Fruit fly (Drosophila melanogaster): ENCODE data around the gene tutl.
A peak's percentile ranks its signal among the peaks of the same experiment; 100 is the strongest.

tutl gene

dm6 chr2L:4361438-4361975 is 78.6 kb downstream of the tutl start, which contains the start of gene Traf4:
Gene Traf4, plus strand, starts transcription at chr2L:4361925.
- TF ChIP-seq CG10348 (GFP tag; IDR thresholded peaks at IDR 0.05) (no peak), Snoo (tag; optimal IDR thresholded peaks at IDR 0.05) (peak; percentile 32), CG8159 (tag; optimal IDR thresholded peaks at IDR 0.05) (peak; percentile 60), rn (GFP tag; IDR thresholded peaks at IDR 0.05) (peak; percentile 41; the same call in 1 of the 2 replicates), CG4496 (GFP tag; IDR thresholded peaks at IDR 0.05) (peak; percentile 65; the same call in 1 of the 3 replicates), CG34367 (tag; optimal IDR thresholded peaks at IDR 0.05) (peak; percentile 48), CG8301 (tag; optimal IDR thresholded peaks at IDR 0.05) (peak; percentile 51), fd96Ca (GFP tag; IDR thresholded peaks at IDR 0.05) (peak; percentile 72; the same call in 2 of the 3 replicates), CG12605 (GFP tag; IDR thresholded peaks at IDR 0.05) (0 out of 2 replicates have a peak, but pooled peaks have one; percentile 23), Ets98B (GFP tag; IDR thresholded peaks at IDR 0.05) (peak; percentile 46), Pif1A (GFP tag; optimal IDR thresholded peaks at IDR 0.05) (peak; percentile 40), D1 (tag; optimal IDR thresholded peaks at IDR 0.05) (no peak), CG15710 (tag; optimal IDR thresholded peaks at IDR 0.05) (peak; percentile 60), CG13204 (GFP tag; optimal IDR thresholded peaks at IDR 0.05) (peak; percentile 20), EcR (GFP tag; optimal IDR thresholded peaks at IDR 0.05) (peak; percentile 12), gl (tag; optimal IDR thresholded peaks at IDR 0.05) (peak; percentile 44), CG32121 (GFP tag; IDR thresholded peaks at IDR 0.05) (no peak), CG14655 (GFP tag; optimal IDR thresholded peaks at IDR 0.05) (peak; percentile 75), Pif1B (GFP tag; optimal IDR thresholded peaks at IDR 0.05) (no peak), CG17806 (tag; optimal IDR thresholded peaks at IDR 0.05) (peak; percentile 60), CG9948 (tag; optimal IDR thresholded peaks at IDR 0.05) (peak; percentile 58)

- TF ChIP-seq CG12605 (GFP tag; IDR thresholded peaks at IDR 0.05) (no peak), D1 (tag; optimal IDR thresholded peaks at IDR 0.05) (no peak), CG34367 (tag; optimal IDR thresholded peaks at IDR 0.05) (no peak), CG13204 (GFP tag; optimal IDR thresholded peaks at IDR 0.05) (no peak), EcR (GFP tag; optimal IDR thresholded peaks at IDR 0.05) (no peak), CG10348 (GFP tag; IDR thresholded peaks at IDR 0.05) (no peak), Snoo (tag; optimal IDR thresholded peaks at IDR 0.05) (no peak), CG17806 (tag; optimal IDR thresholded peaks at IDR 0.05) (no peak), CG9948 (tag; optimal IDR thresholded peaks at IDR 0.05) (no peak), rn (GFP tag; IDR thresholded peaks at IDR 0.05) (no peak), Pif1A (GFP tag; optimal IDR thresholded peaks at IDR 0.05) (no peak), CG8159 (tag; optimal IDR thresholded peaks at IDR 0.05) (no peak), gl (tag; optimal IDR thresholded peaks at IDR 0.05) (no peak), Pif1B (GFP tag; optimal IDR thresholded peaks at IDR 0.05) (no peak)
Measured at dm6 chr2L:4363707-4364270, 80.8 kb downstream of the tutl start.

dm6 chr2L:4364914-4365313 is 82.0 kb downstream of the tutl start:
- TF ChIP-seq D1 (tag; optimal IDR thresholded peaks at IDR 0.05): no peak
- no peak for TF ChIP-seq fd96Ca (GFP tag; IDR thresholded peaks at IDR 0.05)
- TF ChIP-seq rn (GFP tag; IDR thresholded peaks at IDR 0.05): no peak
- no peak for TF ChIP-seq CG8301 (tag; optimal IDR thresholded peaks at IDR 0.05)
- no peak for TF ChIP-seq CG10348 (GFP tag; IDR thresholded peaks at IDR 0.05)
- no peak for TF ChIP-seq Pif1A (GFP tag; optimal IDR thresholded peaks at IDR 0.05)
- TF ChIP-seq CG17806 (tag; optimal IDR thresholded peaks at IDR 0.05): no peak
- no peak for TF ChIP-seq CG12605 (GFP tag; IDR thresholded peaks at IDR 0.05)
- no peak for TF ChIP-seq gl (tag; optimal IDR thresholded peaks at IDR 0.05)
- no peak for TF ChIP-seq Ets98B (GFP tag; IDR thresholded peaks at IDR 0.05)
- TF ChIP-seq Pif1B (GFP tag; optimal IDR thresholded peaks at IDR 0.05): no peak
- no peak for TF ChIP-seq CG15710 (tag; optimal IDR thresholded peaks at IDR 0.05)
- no peak for TF ChIP-seq CG8159 (tag; optimal IDR thresholded peaks at IDR 0.05)
- TF ChIP-seq CG14655 (GFP tag; optimal IDR thresholded peaks at IDR 0.05): no peak
- no peak for TF ChIP-seq CG13204 (GFP tag; optimal IDR thresholded peaks at IDR 0.05)
- no peak for TF ChIP-seq Snoo (tag; optimal IDR thresholded peaks at IDR 0.05)

- TF ChIP-seq D1 (tag; optimal IDR thresholded peaks at IDR 0.05) (no peak), CG8159 (tag; optimal IDR thresholded peaks at IDR 0.05) (no peak), CG8301 (tag; optimal IDR thresholded peaks at IDR 0.05) (no peak), EcR (GFP tag; optimal IDR thresholded peaks at IDR 0.05) (no peak), CG12605 (GFP tag; IDR thresholded peaks at IDR 0.05) (no peak), rn (GFP tag; IDR thresholded peaks at IDR 0.05) (no peak), CG9948 (tag; optimal IDR thresholded peaks at IDR 0.05) (no peak), Pif1B (GFP tag; optimal IDR thresholded peaks at IDR 0.05) (no peak), fd96Ca (GFP tag; IDR thresholded peaks at IDR 0.05) (no peak), CG34367 (tag; optimal IDR thresholded peaks at IDR 0.05) (no peak), CG10348 (GFP tag; IDR thresholded peaks at IDR 0.05) (no peak), CG14655 (GFP tag; optimal IDR thresholded peaks at IDR 0.05) (no peak), Pif1A (GFP tag; optimal IDR thresholded peaks at IDR 0.05) (no peak), CG17806 (tag; optimal IDR thresholded peaks at IDR 0.05) (no peak), Snoo (tag; optimal IDR thresholded peaks at IDR 0.05) (no peak), CG15710 (tag; optimal IDR thresholded peaks at IDR 0.05) (no peak), Ets98B (GFP tag; IDR thresholded peaks at IDR 0.05) (no peak)
Measured at dm6 chr2L:4365792-4366326, 82.9 kb downstream of the tutl start.

- TF ChIP-seq Pif1A (GFP tag; optimal IDR thresholded peaks at IDR 0.05): no peak
- no peak for TF ChIP-seq gl (tag; optimal IDR thresholded peaks at IDR 0.05)
- no peak for TF ChIP-seq CG12605 (GFP tag; IDR thresholded peaks at IDR 0.05)
- no peak for TF ChIP-seq CG8301 (tag; optimal IDR thresholded peaks at IDR 0.05)
- TF ChIP-seq Snoo (tag; optimal IDR thresholded peaks at IDR 0.05): no peak
- TF ChIP-seq CG32121 (GFP tag; IDR thresholded peaks at IDR 0.05): no peak
- TF ChIP-seq D1 (tag; optimal IDR thresholded peaks at IDR 0.05): no peak
- TF ChIP-seq Ets98B (GFP tag; IDR thresholded peaks at IDR 0.05): no peak
- TF ChIP-seq Pif1B (GFP tag; optimal IDR thresholded peaks at IDR 0.05): no peak
- TF ChIP-seq fd96Ca (GFP tag; IDR thresholded peaks at IDR 0.05): no peak
- no peak for TF ChIP-seq CG14655 (GFP tag; optimal IDR thresholded peaks at IDR 0.05)
- no peak for TF ChIP-seq EcR (GFP tag; optimal IDR thresholded peaks at IDR 0.05)
- TF ChIP-seq CG4496 (GFP tag; IDR thresholded peaks at IDR 0.05): no peak
- no peak for TF ChIP-seq CG17806 (tag; optimal IDR thresholded peaks at IDR 0.05)
Measured at dm6 chr2L:4366652-4367051, 83.7 kb downstream of the tutl start.

Measured in whole organism, pupa.